Fruit fly (Drosophila melanogaster) whole organism, embryonic: ENCODE data around the gene Neto.
A peak's percentile ranks its signal among the peaks of the same experiment; 100 is the strongest.

Source experiments
- Ada2b ChIP-seq: fragments of 200-800 bp; sonication (Bioruptor generic); IDR thresholded peaks from 2 replicates; pipeline ENCODE4 v1.3.6; 2022; ENCODE audit warnings: missing biosample characterization, missing genetic modification characterization
- Aef1 ChIP-seq: fragments of 200-800 bp; sonication (Bioruptor generic); IDR thresholded peaks from 3 replicates; pipeline ENCODE4 v1.3.6; 2022; ENCODE audit warnings: missing biosample characterization, missing genetic modification characterization
- Antp ChIP-seq: fragments of 200-800 bp; sonication (Bioruptor generic); optimal IDR thresholded peaks from 3 replicates; lab custom pipeline; 2016; ENCODE audit warnings: missing biosample characterization, missing genetic modification characterization
- CG10654 ChIP-seq: fragments of 200-800 bp; sonication (Bioruptor generic); optimal IDR thresholded peaks from 2 replicates; lab custom pipeline; 2016; ENCODE audit warnings: missing biosample characterization, missing genetic modification characterization
- CG11504 ChIP-seq: fragments of 200-800 bp; sonication (Bioruptor generic); optimal IDR thresholded peaks from 3 replicates; lab custom pipeline; 2019; ENCODE audit warnings: missing biosample characterization, mild to moderate bottlenecking, missing genetic modification characterization, moderate library complexity
- CG18599 ChIP-seq: fragments of 200-800 bp; sonication (Bioruptor generic); optimal IDR thresholded peaks from 3 replicates; lab custom pipeline; 2017; ENCODE audit warnings: missing biosample characterization, missing genetic modification characterization, mild to moderate bottlenecking, moderate library complexity, missing genetic modification reagents
- CG43689 ChIP-seq: fragments of 200-800 bp; sonication (Bioruptor generic); IDR thresholded peaks from 2 replicates; pipeline ENCODE4 v1.3.6; 2022; ENCODE audit warnings: missing biosample characterization, missing genetic modification characterization
- CG6175 ChIP-seq: fragments of 200-800 bp; sonication (Bioruptor generic); IDR thresholded peaks from 3 replicates; pipeline ENCODE4 v1.3.6; 2022; ENCODE audit warnings: missing biosample characterization, missing genetic modification characterization
- CG7372 ChIP-seq: fragments of 200-800 bp; sonication (Bioruptor generic); IDR thresholded peaks from 2 replicates; pipeline ENCODE4 v1.3.6; 2022; ENCODE audit warnings: missing biosample characterization, missing genetic modification characterization
- CG8924 ChIP-seq: fragments of 200-800 bp; optimal IDR thresholded peaks from 3 replicates; lab custom pipeline; 2019; ENCODE audit warnings: missing biosample characterization, mild to moderate bottlenecking, missing genetic modification characterization, moderate library complexity
- Dip3 ChIP-seq: fragments of 200-800 bp; sonication (Bioruptor generic); optimal IDR thresholded peaks from 3 replicates; lab custom pipeline; 2016; ENCODE audit warnings: missing biosample characterization, missing genetic modification characterization
- Ets65A ChIP-seq: fragments of 200-800 bp; sonication (Bioruptor generic); peaks from one replicate; lab custom pipeline; 2016; ENCODE audit warnings: missing biosample characterization, missing genetic modification characterization
- NC2β ChIP-seq: fragments of 200-800 bp; sonication (Bioruptor generic); optimal IDR thresholded peaks from 2 replicates; lab custom pipeline; 2016; ENCODE audit warnings: missing biosample characterization, missing genetic modification characterization
- Nf-YB ChIP-seq: fragments of 200-800 bp; sonication (Bioruptor generic); optimal IDR thresholded peaks from 3 replicates; lab custom pipeline; 2019; ENCODE audit warnings: missing biosample characterization, mild to moderate bottlenecking, missing genetic modification characterization, moderate library complexity
- Nf-YC ChIP-seq: fragments of 200-800 bp; optimal IDR thresholded peaks from 3 replicates; lab custom pipeline; 2019; ENCODE audit warnings: missing biosample characterization, mild to moderate bottlenecking, missing genetic modification characterization, moderate library complexity
- Optix ChIP-seq: fragments of 200-800 bp; sonication (Bioruptor generic); IDR thresholded peaks from 3 replicates; pipeline ENCODE4 v1.3.6; 2022; ENCODE audit warnings: missing biosample characterization, missing genetic modification characterization
- Sox100B ChIP-seq: fragments of 200-800 bp; sonication (Bioruptor generic); optimal IDR thresholded peaks from 3 replicates; lab custom pipeline; 2018; ENCODE audit warnings: missing biosample characterization, mild to moderate bottlenecking, missing genetic modification characterization
- ase ChIP-seq: fragments of 200-800 bp; sonication (Bioruptor generic); IDR thresholded peaks from 3 replicates; pipeline ENCODE4 v1.3.6; 2022; ENCODE audit warnings: missing biosample characterization, missing genetic modification characterization
- cad ChIP-seq: fragments of >200 bp; optimal IDR thresholded peaks from 2 replicates; lab custom pipeline; 2017; ENCODE audit warnings: missing biosample characterization, missing genetic modification characterization
- chm ChIP-seq: fragments of 200-800 bp; sonication (Bioruptor generic); IDR thresholded peaks from 2 replicates; pipeline ENCODE4 v1.3.6; 2022; ENCODE audit warnings: missing biosample characterization, missing genetic modification characterization
- cwo ChIP-seq: fragments of 200-800 bp; sonication (Bioruptor generic); optimal IDR thresholded peaks from 3 replicates; lab custom pipeline; 2017; ENCODE audit warnings: missing biosample characterization, missing genetic modification characterization, mild to moderate bottlenecking, moderate library complexity, missing genetic modification reagents
- dimm ChIP-seq: fragments of 200-800 bp; sonication (Bioruptor generic); IDR thresholded peaks from 2 replicates; pipeline ENCODE4 v1.3.6; 2022; ENCODE audit warnings: missing biosample characterization, missing genetic modification characterization
- gem ChIP-seq: fragments of 200-800 bp; sonication (Bioruptor generic); optimal IDR thresholded peaks from 2 replicates; lab custom pipeline; 2019; ENCODE audit warnings: missing biosample characterization, mild to moderate bottlenecking, missing genetic modification characterization, moderate library complexity
- grau ChIP-seq: fragments of 200-800 bp; optimal IDR thresholded peaks from 3 replicates; lab custom pipeline; 2019; ENCODE audit warnings: missing biosample characterization, mild to moderate bottlenecking, missing genetic modification characterization, moderate library complexity
- hb ChIP-seq: fragments of 200-800 bp; sonication (Bioruptor generic); IDR thresholded peaks from 3 replicates; pipeline ENCODE4 v1.3.6; 2022; ENCODE audit warnings: missing biosample characterization, missing genetic modification characterization; ENCODE audit not compliant: partially characterized antibody
- mirr ChIP-seq: fragments of 200-800 bp; sonication (Bioruptor generic); optimal IDR thresholded peaks from 3 replicates; lab custom pipeline; 2018; ENCODE audit warnings: missing biosample characterization, mild to moderate bottlenecking, missing genetic modification characterization
- pan ChIP-seq, 4 experiments: fragments of >200 bp in 3 of 4; fragments of 200-800 bp in 1 of 4; sonication (Bioruptor generic) in 1 of 4; optimal IDR thresholded peaks in 3 of 4; IDR thresholded peaks in 1 of 4; 2 replicates each; pipeline versions ENCODE4 v1.3.6 to Lab custom; 2017 to 2022; ENCODE audit warnings: missing biosample characterization in 2 of 4, missing genetic modification characterization in 2 of 4, mixed read lengths in 1 of 4
- prd ChIP-seq, 3 experiments: fragments of >200 bp in 2 of 3; fragments of 200-800 bp in 1 of 3; sonication (Bioruptor generic) in 1 of 3; optimal IDR thresholded peaks in 2 of 3; IDR thresholded peaks in 1 of 3; 2 replicates in 2 of 3; 3 replicates in 1 of 3; pipeline versions ENCODE4 v1.3.6 to Lab custom; 2017 to 2022; ENCODE audit warnings: missing biosample characterization in 1 of 3, missing genetic modification characterization in 1 of 3
- row ChIP-seq: fragments of 200-800 bp; sonication (Bioruptor generic); IDR thresholded peaks from 3 replicates; pipeline ENCODE4 v1.3.6; 2022; ENCODE audit warnings: missing biosample characterization, missing genetic modification characterization
- sisA ChIP-seq: fragments of 200-800 bp; sonication (Bioruptor generic); IDR thresholded peaks from 2 replicates; pipeline ENCODE4 v1.3.6; 2022; ENCODE audit warnings: missing biosample characterization, missing genetic modification characterization
- sob ChIP-seq: fragments of 200-800 bp; sonication (Bioruptor generic); IDR thresholded peaks from 2 replicates; pipeline ENCODE4 v1.3.6; 2022; ENCODE audit warnings: missing biosample characterization, missing genetic modification characterization
- sqz ChIP-seq: fragments of 200-800 bp; sonication (Bioruptor generic); optimal IDR thresholded peaks from 3 replicates; lab custom pipeline; 2018; ENCODE audit warnings: missing biosample characterization, mild to moderate bottlenecking, missing genetic modification characterization
- ssp ChIP-seq: fragments of 200-800 bp; sonication (Bioruptor generic); IDR thresholded peaks from 2 replicates; pipeline ENCODE4 v1.3.6; 2022; ENCODE audit warnings: missing biosample characterization, missing genetic modification characterization
- tx ChIP-seq: fragments of 200-800 bp; sonication (Bioruptor generic); optimal IDR thresholded peaks from 2 replicates; lab custom pipeline; 2016; ENCODE audit warnings: missing biosample characterization, missing genetic modification characterization
- vnd ChIP-seq: fragments of 200-800 bp; sonication (Bioruptor generic); IDR thresholded peaks from 3 replicates; pipeline ENCODE4 v1.3.6; 2022; ENCODE audit warnings: missing biosample characterization, missing genetic modification characterization; ENCODE audit not compliant: partially characterized antibody

The Neto gene

DNA sequence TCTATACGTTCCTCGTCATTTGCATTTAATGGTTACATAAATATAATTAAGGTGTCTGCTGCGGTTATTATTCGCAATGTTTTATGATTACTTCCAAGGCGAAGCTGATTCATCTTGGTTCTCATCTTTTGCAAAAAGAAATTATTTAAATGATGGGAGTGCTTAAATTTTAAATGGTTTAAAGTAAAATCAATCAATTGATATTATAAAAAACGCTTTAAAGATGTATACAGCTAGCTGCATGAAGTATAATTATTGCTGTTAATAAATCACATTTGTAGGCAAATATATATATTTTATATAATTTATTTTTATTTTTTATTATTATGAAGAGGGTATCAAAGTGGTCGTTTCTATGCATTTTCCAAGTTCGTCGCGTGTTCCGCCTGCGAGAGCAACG lies 5.1 kb downstream of the Neto start (continued):
- TF ChIP-seq cwo (GFP tag; lab: Kevin White, UChicago) (peak; percentile 18), CG8924 (tag; lab: Kevin White, UChicago) (peak; percentile 14), Sox100B (GFP tag; lab: Kevin White, UChicago) (peak; percentile 42)

DNA sequence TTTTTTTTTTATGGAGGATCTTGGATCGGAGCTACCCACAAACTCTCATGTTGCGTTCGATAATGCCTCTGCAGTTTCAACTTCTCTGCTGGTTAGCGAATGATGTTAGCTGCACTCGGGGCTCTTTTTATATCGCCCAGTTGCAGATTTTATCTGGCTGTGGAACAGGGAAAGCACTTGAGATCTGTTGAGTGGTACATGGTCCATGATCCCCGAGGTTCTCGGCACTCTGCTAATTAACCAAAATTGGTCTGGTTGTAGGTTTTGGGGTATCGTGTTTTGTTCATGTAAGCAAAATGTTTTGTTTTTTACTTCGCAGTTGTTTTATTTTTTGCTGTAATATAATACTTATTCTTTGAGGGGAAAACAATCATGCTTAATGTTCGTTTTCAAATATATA lies 11.9 kb downstream of the Neto start, which contains the start of gene CG34324:
Gene CG34324, minus strand, starts transcription at position 101 of the 400 bp plus-strand sequence.
- TF ChIP-seq CG7372 (GFP tag; lab: Robert Waterston, UW) (no peak), gem (tag; lab: Kevin White, UChicago) (no peak), Nf-YB (no peak)

DNA sequence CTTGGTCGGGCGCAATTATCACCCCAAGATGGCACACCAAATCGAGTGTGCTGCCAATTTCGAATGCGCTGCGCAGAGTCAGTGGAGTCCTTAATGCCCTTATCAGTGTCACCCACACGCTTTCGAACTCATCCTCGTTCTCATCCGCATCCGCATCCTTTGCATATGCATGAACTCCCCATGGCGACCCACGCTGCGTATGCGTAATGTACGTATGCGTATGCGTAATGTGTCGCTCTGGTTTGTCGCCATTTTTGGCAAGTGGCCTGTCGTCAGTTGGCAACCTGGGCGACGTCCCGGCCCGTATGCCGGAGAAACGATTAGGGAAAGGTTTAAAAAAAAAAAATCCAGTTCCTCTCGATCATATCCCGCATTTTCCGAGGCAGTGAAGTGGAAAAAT lies 33.3 kb downstream of the Neto start:
- TF ChIP-seq Ets65A (GFP tag; lab: Kevin White, UChicago), result peak; percentile 50
- TF ChIP-seq vnd (GFP tag; lab: Robert Waterston, UW), result no peak
- TF ChIP-seq CG7372 (GFP tag; lab: Robert Waterston, UW), result peak; percentile 70
- no peak for TF ChIP-seq sqz (GFP tag; lab: Kevin White, UChicago)

DNA sequence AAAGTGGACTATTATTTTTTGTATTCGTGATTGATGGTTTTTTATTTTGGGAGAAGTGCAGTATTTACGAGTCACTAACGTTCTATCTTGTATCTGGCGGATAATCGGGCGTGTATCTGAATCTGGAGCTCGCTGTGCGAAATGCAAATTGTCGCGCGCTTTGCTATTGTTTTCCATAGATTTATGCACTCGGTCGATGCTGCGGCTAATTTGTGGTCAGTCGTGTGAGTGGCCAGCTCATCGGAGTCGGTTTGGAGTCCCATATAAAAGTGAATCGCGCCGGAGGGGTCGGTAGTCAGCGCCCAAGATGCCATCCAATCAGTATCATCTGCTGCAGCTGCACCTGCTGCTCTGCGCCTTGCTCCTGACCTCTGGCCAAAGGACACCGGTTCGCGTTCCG lies 82.0 kb downstream of the Neto start, which contains the start of gene CG15754:
Gene CG15754, plus strand, starts transcription at position 301 of the 400 bp plus-strand sequence.
- TF ChIP-seq ssp (GFP tag; lab: Robert Waterston, UW) (no peak), mirr (no peak), chm (no peak), CG43689 (GFP tag; lab: Robert Waterston, UW) (no peak), CG7372 (GFP tag; lab: Robert Waterston, UW) (no peak), NC2β (GFP tag; lab: Kevin White, UChicago) (no peak), tx (no peak), Optix (GFP tag; lab: Robert Waterston, UW) (no peak), Nf-YC (no peak), dimm (no peak), Aef1 (GFP tag; lab: Robert Waterston, UW) (no peak), sob (GFP tag; lab: Robert Waterston, UW) (no peak)

DNA sequence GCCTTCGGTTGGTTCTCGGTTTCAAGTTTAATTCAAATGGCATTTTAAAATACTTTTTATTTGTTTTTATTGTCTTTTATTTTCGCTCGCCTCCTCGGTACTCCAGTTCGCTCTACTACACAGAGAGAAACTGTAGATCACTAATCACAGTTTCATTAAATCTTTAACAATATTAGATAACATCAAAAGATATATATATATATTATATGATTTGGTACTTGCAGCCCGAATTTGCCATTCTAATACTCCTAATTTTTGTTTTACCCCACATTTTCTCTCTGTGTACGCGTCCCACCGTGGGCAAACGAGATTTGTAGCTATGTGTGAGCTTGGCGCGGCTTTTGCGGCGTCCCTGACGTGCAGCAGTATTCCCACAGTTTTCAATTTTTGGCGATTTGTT lies 84.0 kb downstream of the Neto start:
- no peak for TF ChIP-seq cad (GFP tag; lab: Kevin White, UChicago)
- TF ChIP-seq Dip3 (GFP tag; lab: Kevin White, UChicago), result no peak
- no peak for TF ChIP-seq pan (optimal IDR thresholded peaks at IDR 0.05; lab: Kevin White, UChicago)
- peak in 1 of 2 experiments; percentile 11 for TF ChIP-seq pan (GFP tag; optimal IDR thresholded peaks at IDR 0.05 in 1 of 2, IDR thresholded peaks at IDR 0.05 in 1 of 2)
- peak; percentile 22; the same call in 1 of the 3 replicates for TF ChIP-seq row
- 0 out of 2 replicates have a peak, but pooled peaks have one; percentile 16 for TF ChIP-seq sisA (GFP tag; lab: Robert Waterston, UW)
- TF ChIP-seq CG6175, result 0 out of 3 replicates have a peak, but pooled peaks have one; percentile 11
- peak; percentile 13 for TF ChIP-seq CG11504 (tag; lab: Kevin White, UChicago)
- 0 out of 2 replicates have a peak, but pooled peaks have one; percentile 30 for TF ChIP-seq Ada2b (GFP tag; lab: Robert Waterston, UW)
- TF ChIP-seq Antp (GFP tag; lab: Kevin White, UChicago), result no peak
- peak; percentile 2 for TF ChIP-seq CG18599
- no peak for TF ChIP-seq hb
- no peak for TF ChIP-seq grau (tag; lab: Kevin White, UChicago)
- TF ChIP-seq gem (tag; lab: Kevin White, UChicago), result peak; percentile 32
- no peak for TF ChIP-seq prd (optimal IDR thresholded peaks at IDR 0.05; lab: Kevin White, UChicago)
- TF ChIP-seq prd (GFP tag; IDR thresholded peaks at IDR 0.05; lab: Robert Waterston, UW), result peak; percentile 42; the same call in 1 of the 3 replicates
- 0 out of 3 replicates have a peak, but pooled peaks have one; percentile 6 for TF ChIP-seq ase
- no peak for TF ChIP-seq CG10654 (GFP tag; lab: Kevin White, UChicago)
